Fruit fly (Drosophila melanogaster) whole organism, embryonic: ENCODE measurements around the gene CG32075.

Experiments used
- Ada2b ChIP-seq: fragments of 200-800 bp; sonication (Bioruptor generic); IDR thresholded peaks from 2 replicates; pipeline ENCODE4 v1.3.6; 2022; ENCODE audit warnings: missing biosample characterization, missing genetic modification characterization
- Adf1 ChIP-seq: fragments of 200-800 bp; sonication (Bioruptor generic); IDR thresholded peaks from 2 replicates; pipeline ENCODE4 v1.3.6; 2022; ENCODE audit warnings: missing biosample characterization, missing genetic modification characterization
- Aef1 ChIP-seq: fragments of 200-800 bp; sonication (Bioruptor generic); IDR thresholded peaks from 3 replicates; pipeline ENCODE4 v1.3.6; 2022; ENCODE audit warnings: missing biosample characterization, missing genetic modification characterization
- Awh ChIP-seq: fragments of 200-800 bp; sonication (Bioruptor generic); IDR thresholded peaks from 2 replicates; pipeline ENCODE4, ENCODE4 v1.3.6; 2022; ENCODE audit warnings: missing biosample characterization, missing genetic modification characterization
- CG10147 ChIP-seq: fragments of 200-800 bp; sonication (Bioruptor generic); optimal IDR thresholded peaks from 2 replicates; lab custom pipeline; 2019; ENCODE audit warnings: missing biosample characterization, mild to moderate bottlenecking, missing genetic modification characterization, moderate library complexity
- CG10543 ChIP-seq: fragments of 200-800 bp; sonication (Bioruptor generic); optimal IDR thresholded peaks from 3 replicates; lab custom pipeline; 2017; ENCODE audit warnings: missing biosample characterization, mild to moderate bottlenecking, missing genetic modification characterization, moderate library complexity
- CG11093 ChIP-seq: fragments of 200-800 bp; sonication (Bioruptor generic); IDR thresholded peaks from 3 replicates; pipeline ENCODE4 v1.3.6; 2022; ENCODE audit warnings: missing biosample characterization, missing genetic modification characterization
- CG11398 ChIP-seq: fragments of 200-800 bp; sonication (Bioruptor generic); optimal IDR thresholded peaks from 2 replicates; lab custom pipeline; 2016; ENCODE audit warnings: missing biosample characterization, missing genetic modification characterization
- CG11695 ChIP-seq: fragments of 200-800 bp; sonication (Bioruptor generic); IDR thresholded peaks from 3 replicates; pipeline ENCODE4 v1.3.6; 2022; ENCODE audit warnings: missing biosample characterization, missing genetic modification characterization
- CG11696 ChIP-seq: fragments of 200-800 bp; sonication (Bioruptor generic); IDR thresholded peaks from 2 replicates; pipeline ENCODE4 v1.3.6; 2022; ENCODE audit warnings: missing biosample characterization, missing genetic modification characterization
- CG12744 ChIP-seq: fragments of 200-800 bp; sonication (Bioruptor generic); optimal IDR thresholded peaks from 2 replicates; lab custom pipeline; 2016; ENCODE audit warnings: missing biosample characterization, missing genetic modification characterization
- CG13123 ChIP-seq: fragments of 200-800 bp; sonication (Bioruptor generic); optimal IDR thresholded peaks from 2 replicates; lab custom pipeline; 2016; ENCODE audit warnings: missing biosample characterization, missing genetic modification characterization
- CG2129 ChIP-seq: fragments of 200-800 bp; sonication (Bioruptor generic); IDR thresholded peaks from 2 replicates; pipeline ENCODE4 v1.3.6; 2022; ENCODE audit warnings: missing biosample characterization, missing genetic modification characterization; ENCODE audit not compliant: partially characterized antibody
- CG2678 ChIP-seq: fragments of 200-800 bp; sonication (Bioruptor generic); optimal IDR thresholded peaks from 3 replicates; lab custom pipeline; 2019; ENCODE audit warnings: missing biosample characterization, mild to moderate bottlenecking, missing genetic modification characterization, moderate library complexity
- CG6813 ChIP-seq: fragments of 200-800 bp; sonication (Bioruptor generic); optimal IDR thresholded peaks from 2 replicates; lab custom pipeline; 2017; ENCODE audit warnings: missing biosample characterization, missing genetic modification characterization, mild to moderate bottlenecking, moderate library complexity, missing genetic modification reagents
- CG7928 ChIP-seq: fragments of 200-800 bp; sonication (Bioruptor generic); optimal IDR thresholded peaks from 2 replicates; lab custom pipeline; 2017; ENCODE audit warnings: missing biosample characterization, mild to moderate bottlenecking, missing genetic modification characterization
- CG9215 ChIP-seq: fragments of 200-800 bp; sonication (Bioruptor generic); IDR thresholded peaks from 2 replicates; pipeline ENCODE4 v1.3.6; 2022; ENCODE audit warnings: missing biosample characterization, missing genetic modification characterization
- Dip3 ChIP-seq: fragments of 200-800 bp; sonication (Bioruptor generic); optimal IDR thresholded peaks from 3 replicates; lab custom pipeline; 2016; ENCODE audit warnings: missing biosample characterization, missing genetic modification characterization
- Dref ChIP-seq: fragments of 200-800 bp; sonication (Bioruptor generic); IDR thresholded peaks from 2 replicates; pipeline ENCODE4 v1.3.6; 2022; ENCODE audit warnings: missing biosample characterization, missing genetic modification characterization
- HLH3B ChIP-seq: fragments of 200-800 bp; sonication (Bioruptor generic); IDR thresholded peaks from 2 replicates; pipeline ENCODE4 v1.3.6; 2022; ENCODE audit warnings: missing biosample characterization, missing genetic modification characterization
- Hr78 ChIP-seq, 2 experiments: fragments of 200-800 bp in 1 of 2; fragments of >200 bp in 1 of 2; sonication (Bioruptor generic) in 1 of 2; optimal IDR thresholded peaks; 2 replicates each; lab custom pipeline; 2017 to 2019; ENCODE audit warnings: missing biosample characterization in 2 of 2, missing genetic modification characterization in 2 of 2, mild to moderate bottlenecking in 1 of 2, moderate library complexity in 1 of 2
- MBD-R2 ChIP-seq: fragments of 200-800 bp; sonication (Bioruptor generic); IDR thresholded peaks from 2 replicates; pipeline ENCODE4 v1.3.6; 2022; ENCODE audit warnings: missing biosample characterization, missing genetic modification characterization
- MTF-1 ChIP-seq: fragments of 200-800 bp; sonication (Bioruptor generic); optimal IDR thresholded peaks from 2 replicates; lab custom pipeline; 2018; ENCODE audit warnings: missing biosample characterization, mild to moderate bottlenecking, missing genetic modification characterization, borderline replicate concordance
- PHDP ChIP-seq: fragments of 200-800 bp; sonication (Bioruptor generic); optimal IDR thresholded peaks from 3 replicates; lab custom pipeline; 2018; ENCODE audit warnings: missing biosample characterization, mild to moderate bottlenecking, missing genetic modification characterization, moderate library complexity
- Stat92E ChIP-seq, 3 experiments: fragments of >200 bp in 2 of 3; fragments of 200-800 bp in 1 of 3; sonication (Bioruptor generic) in 1 of 3; optimal IDR thresholded peaks; 2 replicates each; lab custom pipeline; 2017 to 2019; ENCODE audit warnings: missing biosample characterization in 3 of 3, missing genetic modification characterization in 3 of 3, mild to moderate bottlenecking in 1 of 3, moderate library complexity in 1 of 3
- ab ChIP-seq: fragments of 200-800 bp; sonication (Bioruptor generic); optimal IDR thresholded peaks from 2 replicates; lab custom pipeline; 2016; ENCODE audit warnings: missing biosample characterization, missing genetic modification characterization
- cg ChIP-seq: fragments of 200-800 bp; sonication (Bioruptor generic); optimal IDR thresholded peaks from 3 replicates; lab custom pipeline; 2019; ENCODE audit warnings: missing biosample characterization, mild to moderate bottlenecking, missing genetic modification characterization, moderate library complexity
- chm ChIP-seq: fragments of 200-800 bp; sonication (Bioruptor generic); IDR thresholded peaks from 2 replicates; pipeline ENCODE4 v1.3.6; 2022; ENCODE audit warnings: missing biosample characterization, missing genetic modification characterization
- ci ChIP-seq: fragments of 200-800 bp; sonication (Bioruptor generic); IDR thresholded peaks from 3 replicates; pipeline ENCODE4 v1.3.6; 2022; ENCODE audit warnings: missing biosample characterization, missing genetic modification characterization
- dimm ChIP-seq: fragments of 200-800 bp; sonication (Bioruptor generic); IDR thresholded peaks from 2 replicates; pipeline ENCODE4 v1.3.6; 2022; ENCODE audit warnings: missing biosample characterization, missing genetic modification characterization
- dysf ChIP-seq: fragments of 200-800 bp; sonication (Bioruptor generic); IDR thresholded peaks from 3 replicates; pipeline ENCODE4 v1.3.6; 2022; ENCODE audit warnings: missing biosample characterization, missing genetic modification characterization
- gfzf ChIP-seq: fragments of 200-800 bp; sonication (Bioruptor generic); optimal IDR thresholded peaks from 2 replicates; lab custom pipeline; 2016; ENCODE audit warnings: missing biosample characterization, mild to moderate bottlenecking, missing genetic modification characterization, moderate library complexity
- grn ChIP-seq: fragments of 200-800 bp; sonication (Bioruptor generic); optimal IDR thresholded peaks from 3 replicates; lab custom pipeline; 2017; ENCODE audit warnings: missing biosample characterization, missing genetic modification characterization
- gro ChIP-seq: fragments of 200-800 bp; sonication (Bioruptor generic); optimal IDR thresholded peaks from 2 replicates; lab custom pipeline; 2016; ENCODE audit warnings: missing biosample characterization, missing genetic modification characterization
- gsb ChIP-seq: fragments of 200-800 bp; sonication (Bioruptor generic); IDR thresholded peaks from 2 replicates; pipeline ENCODE4 v1.3.6; 2022; ENCODE audit warnings: missing biosample characterization, missing genetic modification characterization
- hbn ChIP-seq: fragments of 200-800 bp; sonication (Bioruptor generic); IDR thresholded peaks from 2 replicates; pipeline ENCODE4 v1.3.6; 2022; ENCODE audit warnings: missing biosample characterization, missing genetic modification characterization; ENCODE audit not compliant: partially characterized antibody
- her ChIP-seq: fragments of 200-800 bp; sonication (Bioruptor generic); optimal IDR thresholded peaks from 2 replicates; lab custom pipeline; 2016; ENCODE audit warnings: missing biosample characterization, missing genetic modification characterization
- nmo ChIP-seq: fragments of 200-800 bp; sonication (Bioruptor generic); optimal IDR thresholded peaks from 2 replicates; lab custom pipeline; 2018; ENCODE audit warnings: missing biosample characterization, mild to moderate bottlenecking, missing genetic modification characterization, moderate library complexity
- odd ChIP-seq: fragments of 200-800 bp; sonication (Bioruptor generic); optimal IDR thresholded peaks from 2 replicates; lab custom pipeline; 2017; ENCODE audit warnings: missing biosample characterization, mild to moderate bottlenecking, missing genetic modification characterization
- onecut ChIP-seq: fragments of 200-800 bp; sonication (Bioruptor generic); IDR thresholded peaks from 2 replicates; pipeline ENCODE4 v1.3.6; 2022; ENCODE audit warnings: missing biosample characterization, missing genetic modification characterization
- pan ChIP-seq, 4 experiments: fragments of >200 bp in 3 of 4; fragments of 200-800 bp in 1 of 4; sonication (Bioruptor generic) in 1 of 4; optimal IDR thresholded peaks in 3 of 4; IDR thresholded peaks in 1 of 4; 2 replicates each; pipeline versions ENCODE4 v1.3.6 to Lab custom; 2017 to 2022; ENCODE audit warnings: missing biosample characterization in 2 of 4, missing genetic modification characterization in 2 of 4, mixed read lengths in 1 of 4
- sim ChIP-seq: fragments of 200-800 bp; sonication (Bioruptor generic); IDR thresholded peaks from 2 replicates; pipeline ENCODE4 v1.3.6; 2022; ENCODE audit warnings: missing biosample characterization, missing genetic modification characterization
- sisA ChIP-seq: fragments of 200-800 bp; sonication (Bioruptor generic); IDR thresholded peaks from 2 replicates; pipeline ENCODE4 v1.3.6; 2022; ENCODE audit warnings: missing biosample characterization, missing genetic modification characterization
- so ChIP-seq: fragments of 200-800 bp; sonication (Bioruptor generic); IDR thresholded peaks from 3 replicates; pipeline ENCODE4 v1.3.6; 2022; ENCODE audit warnings: missing biosample characterization, missing genetic modification characterization
- toy ChIP-seq: fragments of 200-800 bp; sonication (Bioruptor generic); IDR thresholded peaks from 2 replicates; pipeline ENCODE4 v1.3.6; 2022; ENCODE audit warnings: missing biosample characterization, missing genetic modification characterization
- ttk ChIP-seq: fragments of 200-800 bp; sonication (Bioruptor generic); IDR thresholded peaks from 2 replicates; pipeline ENCODE4 v2.1.2; 2022; ENCODE audit warnings: missing biosample characterization, missing genetic modification characterization
- unc-4 ChIP-seq: fragments of 200-800 bp; sonication (Bioruptor generic); IDR thresholded peaks from 2 replicates; pipeline ENCODE4 v1.3.6; 2022; ENCODE audit warnings: missing biosample characterization, missing genetic modification characterization; ENCODE audit not compliant: partially characterized antibody
- vfl ChIP-seq: fragments of 200-800 bp; sonication (Bioruptor generic); optimal IDR thresholded peaks from 2 replicates; lab custom pipeline; 2016; ENCODE audit warnings: missing biosample characterization, missing genetic modification characterization
- wor ChIP-seq: fragments of 200-800 bp; sonication (Bioruptor generic); IDR thresholded peaks from 2 replicates; pipeline ENCODE4 v1.3.6; 2022; ENCODE audit warnings: missing biosample characterization, missing genetic modification characterization
- yki ChIP-seq: fragments of >200 bp; optimal IDR thresholded peaks from 3 replicates; lab custom pipeline; 2018
- zen ChIP-seq: fragments of 200-800 bp; sonication (Bioruptor generic); optimal IDR thresholded peaks from 3 replicates; lab custom pipeline; 2018; ENCODE audit warnings: missing biosample characterization, mild to moderate bottlenecking, missing genetic modification characterization, moderate library complexity

CG32075 gene

dm6 chr3L:11070372-11070854, 5.7 kb upstream of the CG32075 start, which contains the start of gene Mocs1 (continued):
- TF ChIP-seq Ada2b (no peak), sisA (GFP tag; lab: Robert Waterston, UW) (no peak), gfzf (GFP tag; lab: Kevin White, UChicago) (no peak), CG11696 (GFP tag; lab: Robert Waterston, UW) (no peak), Dip3 (GFP tag; lab: Kevin White, UChicago) (no peak), dimm (GFP tag; lab: Robert Waterston, UW) (no peak), MTF-1 (GFP tag; lab: Kevin White, UChicago) (no peak), CG12744 (no peak), HLH3B (GFP tag; lab: Robert Waterston, UW) (no peak), hbn (0 out of 2 replicates have a peak, but pooled peaks have one; percentile 34), CG10543 (GFP tag; lab: Kevin White, UChicago) (no peak), ab (no peak), Awh (no peak), CG9215 (GFP tag; lab: Robert Waterston, UW) (no peak), onecut (no peak), wor (no peak), CG13123 (GFP tag; lab: Kevin White, UChicago) (no peak), CG6813 (GFP tag; lab: Kevin White, UChicago) (no peak), zen (tag; lab: Kevin White, UChicago) (no peak), Stat92E (GFP tag; optimal IDR thresholded peaks at IDR 0.05; lab: Kevin White, UChicago) (no peak), vfl (GFP tag; lab: Kevin White, UChicago) (no peak), ci (GFP tag; lab: Robert Waterston, UW) (0 out of 3 replicates have a peak, but pooled peaks have one; percentile 28), toy (GFP tag; lab: Robert Waterston, UW) (no peak), odd (GFP tag; lab: Kevin White, UChicago) (no peak), unc-4 (GFP tag; lab: Robert Waterston, UW) (no peak), gsb (no peak), gro (peak; percentile 15), Aef1 (GFP tag; lab: Robert Waterston, UW) (no peak), CG11093 (GFP tag; lab: Robert Waterston, UW) (no peak), CG7928 (no peak), Adf1 (GFP tag; lab: Robert Waterston, UW) (peak; percentile 48), CG2129 (no peak), MBD-R2 (GFP tag; lab: Robert Waterston, UW) (peak; percentile 41; the same call in 1 of the 2 replicates), cg (no peak), CG11398 (GFP tag; lab: Kevin White, UChicago) (no peak), PHDP (tag; lab: Kevin White, UChicago) (peak; percentile 2), CG2678 (peak; percentile 7), chm (peak; percentile 28; the same call in 1 of the 2 replicates), pan (optimal IDR thresholded peaks at IDR 0.05; lab: Kevin White, UChicago) (no peak), pan (GFP tag; optimal IDR thresholded peaks at IDR 0.05 in 1 of 2, IDR thresholded peaks at IDR 0.05 in 1 of 2) (peak in 1 of 2 experiments; percentile 14), sim (no peak), her (GFP tag; lab: Kevin White, UChicago) (no peak), CG10147 (GFP tag; lab: Kevin White, UChicago) (no peak), dysf (no peak; the same call in 2 of the 3 replicates), so (GFP tag; lab: Robert Waterston, UW) (no peak), yki (lab: Kevin White, UChicago) (no peak), grn (GFP tag; lab: Kevin White, UChicago) (no peak), CG11695 (GFP tag; lab: Robert Waterston, UW) (no peak), Dref (GFP tag; lab: Robert Waterston, UW) (no peak), ttk (GFP tag; lab: Robert Waterston, UW) (peak; percentile 26; the same call in 1 of the 2 replicates), nmo (GFP tag; lab: Kevin White, UChicago) (no peak), Hr78 (GFP tag; optimal IDR thresholded peaks at IDR 0.05; lab: Kevin White, UChicago) (peak in 1 of 2 experiments; percentile 98)
